Fruit fly (Drosophila melanogaster) whole organism, embryonic: Measurements from ENCODE around the gene Gcat.
A peak's percentile ranks its signal among the peaks of the same experiment; 100 is the strongest.

Experiments
- Adf1 ChIP-seq: fragments of 200-800 bp; sonication (Bioruptor generic); IDR thresholded peaks from 2 replicates; pipeline ENCODE4 v1.3.6; 2022; ENCODE audit warnings: missing biosample characterization, missing genetic modification characterization
- Aef1 ChIP-seq: fragments of 200-800 bp; sonication (Bioruptor generic); IDR thresholded peaks from 3 replicates; pipeline ENCODE4 v1.3.6; 2022; ENCODE audit warnings: missing biosample characterization, missing genetic modification characterization
- B-H1 ChIP-seq: fragments of 200-800 bp; sonication (Bioruptor generic); IDR thresholded peaks from 3 replicates; pipeline ENCODE4 v1.3.6; 2022; ENCODE audit warnings: missing biosample characterization, missing genetic modification characterization
- CG10274 ChIP-seq: fragments of 200-800 bp; sonication (Bioruptor generic); optimal IDR thresholded peaks from 3 replicates; lab custom pipeline; 2017; ENCODE audit warnings: missing biosample characterization, mild to moderate bottlenecking, missing genetic modification characterization
- CG10543 ChIP-seq: fragments of 200-800 bp; sonication (Bioruptor generic); optimal IDR thresholded peaks from 3 replicates; lab custom pipeline; 2017; ENCODE audit warnings: missing biosample characterization, mild to moderate bottlenecking, missing genetic modification characterization, moderate library complexity
- CG11723 ChIP-seq: fragments of 200-800 bp; sonication (Bioruptor generic); optimal IDR thresholded peaks from 2 replicates; lab custom pipeline; 2017; ENCODE audit warnings: missing biosample characterization, mild to moderate bottlenecking, missing genetic modification characterization
- CG13424 ChIP-seq: fragments of 200-800 bp; sonication (Bioruptor generic); optimal IDR thresholded peaks from 2 replicates; lab custom pipeline; 2019; ENCODE audit warnings: missing biosample characterization, mild to moderate bottlenecking, missing genetic modification characterization, moderate library complexity
- CG15479 ChIP-seq: fragments of 200-800 bp; sonication (Bioruptor generic); optimal IDR thresholded peaks from 3 replicates; lab custom pipeline; 2019; ENCODE audit warnings: missing biosample characterization, mild to moderate bottlenecking, missing genetic modification characterization, moderate library complexity
- CG15601 ChIP-seq: fragments of 200-800 bp; sonication (Bioruptor generic); optimal IDR thresholded peaks from 3 replicates; lab custom pipeline; 2019; ENCODE audit warnings: missing biosample characterization, mild to moderate bottlenecking, missing genetic modification characterization, moderate library complexity
- CG18764 ChIP-seq: fragments of 200-800 bp; sonication (Bioruptor generic); optimal IDR thresholded peaks from 3 replicates; lab custom pipeline; 2016; ENCODE audit warnings: missing biosample characterization, missing genetic modification characterization
- CG2199 ChIP-seq: fragments of 200-800 bp; sonication (Bioruptor generic); IDR thresholded peaks from 3 replicates; pipeline ENCODE4 v1.3.6; 2022; ENCODE audit warnings: missing biosample characterization, missing genetic modification characterization
- CG2875 ChIP-seq: fragments of 200-800 bp; sonication (Bioruptor generic); optimal IDR thresholded peaks from 2 replicates; lab custom pipeline; 2017; ENCODE audit warnings: missing biosample characterization, mild to moderate bottlenecking, missing genetic modification characterization, missing genetic modification reagents
- CG3163 ChIP-seq: fragments of 200-800 bp; sonication (Bioruptor generic); optimal IDR thresholded peaks from 3 replicates; lab custom pipeline; 2016; ENCODE audit warnings: missing biosample characterization, missing genetic modification characterization
- CG4360 ChIP-seq: fragments of 200-800 bp; sonication (Bioruptor generic); IDR thresholded peaks from 2 replicates; pipeline ENCODE4 v1.3.6; 2022; ENCODE audit warnings: missing biosample characterization, missing genetic modification characterization
- CG6654 ChIP-seq: fragments of 200-800 bp; sonication (Bioruptor generic); optimal IDR thresholded peaks from 2 replicates; lab custom pipeline; 2017; ENCODE audit warnings: missing biosample characterization, mild to moderate bottlenecking, missing genetic modification characterization
- CG7745 ChIP-seq: fragments of 200-800 bp; sonication (Bioruptor generic); optimal IDR thresholded peaks from 2 replicates; lab custom pipeline; 2018; ENCODE audit warnings: missing biosample characterization, mild to moderate bottlenecking, missing genetic modification characterization, moderate library complexity
- CG8089 ChIP-seq: fragments of 200-800 bp; sonication (Bioruptor generic); optimal IDR thresholded peaks from 3 replicates; lab custom pipeline; 2016; ENCODE audit warnings: missing biosample characterization, missing genetic modification characterization
- CG8281 ChIP-seq: fragments of 200-800 bp; sonication (Bioruptor generic); optimal IDR thresholded peaks from 2 replicates; lab custom pipeline; 2018; ENCODE audit warnings: missing biosample characterization, mild to moderate bottlenecking, missing genetic modification characterization, moderate library complexity
- CG8388 ChIP-seq: fragments of 200-800 bp; sonication (Bioruptor generic); optimal IDR thresholded peaks from 2 replicates; lab custom pipeline; 2019; ENCODE audit warnings: missing biosample characterization, mild to moderate bottlenecking, missing genetic modification characterization, moderate library complexity
- Dfd ChIP-seq, 2 experiments: fragments of >200 bp; optimal IDR thresholded peaks; 2 replicates each; lab custom pipeline; 2017; ENCODE audit warnings: missing biosample characterization in 2 of 2, missing genetic modification characterization in 2 of 2
- Dp ChIP-seq: fragments of 200-800 bp; sonication (Bioruptor generic); optimal IDR thresholded peaks from 2 replicates; lab custom pipeline; 2018; ENCODE audit warnings: missing biosample characterization, mild to moderate bottlenecking, missing genetic modification characterization, moderate library complexity
- HHEX ChIP-seq: fragments of 200-800 bp; sonication (Bioruptor generic); optimal IDR thresholded peaks from 3 replicates; lab custom pipeline; 2017; ENCODE audit warnings: missing biosample characterization, mild to moderate bottlenecking, missing genetic modification characterization, missing genetic modification reagents
- Hey ChIP-seq: fragments of 200-800 bp; sonication (Bioruptor generic); optimal IDR thresholded peaks from 3 replicates; lab custom pipeline; 2018; ENCODE audit warnings: missing biosample characterization, mild to moderate bottlenecking, missing genetic modification characterization
- Med ChIP-seq: fragments of 200-800 bp; sonication (Bioruptor generic); peaks from one replicate; lab custom pipeline; 2016; ENCODE audit warnings: missing biosample characterization, missing genetic modification characterization, mild to moderate bottlenecking, inconsistent platforms, moderate library complexity
- Sry-δ ChIP-seq: fragments of 200-800 bp; sonication (Bioruptor generic); optimal IDR thresholded peaks from 2 replicates; lab custom pipeline; 2016; ENCODE audit warnings: missing biosample characterization, missing genetic modification characterization
- Trl ChIP-seq, 3 experiments: fragments of >200 bp in 2 of 3; fragments of 200-800 bp in 1 of 3; sonication (Bioruptor generic) in 1 of 3; optimal IDR thresholded peaks; 2 replicates in 1 of 3; 3 replicates in 2 of 3; lab custom pipeline; 2016 to 2017; ENCODE audit warnings: missing biosample characterization in 1 of 3, missing genetic modification characterization in 1 of 3
- Vsx1 ChIP-seq: fragments of 200-800 bp; sonication (Bioruptor generic); optimal IDR thresholded peaks from 2 replicates; lab custom pipeline; 2017; ENCODE audit warnings: missing biosample characterization, mild to moderate bottlenecking, missing genetic modification characterization, missing genetic modification reagents
- ac ChIP-seq: fragments of 200-800 bp; sonication (Bioruptor generic); optimal IDR thresholded peaks from 3 replicates; lab custom pipeline; 2017; ENCODE audit warnings: missing biosample characterization, mild to moderate bottlenecking, missing genetic modification characterization
- bigmax ChIP-seq: fragments of 200-800 bp; sonication (Bioruptor generic); optimal IDR thresholded peaks from 2 replicates; lab custom pipeline; 2018; ENCODE audit warnings: missing biosample characterization, mild to moderate bottlenecking, missing genetic modification characterization
- cad ChIP-seq: fragments of >200 bp; optimal IDR thresholded peaks from 2 replicates; lab custom pipeline; 2017; ENCODE audit warnings: missing biosample characterization, missing genetic modification characterization
- cg ChIP-seq: fragments of 200-800 bp; sonication (Bioruptor generic); optimal IDR thresholded peaks from 3 replicates; lab custom pipeline; 2019; ENCODE audit warnings: missing biosample characterization, mild to moderate bottlenecking, missing genetic modification characterization, moderate library complexity
- chm ChIP-seq: fragments of 200-800 bp; sonication (Bioruptor generic); IDR thresholded peaks from 2 replicates; pipeline ENCODE4 v1.3.6; 2022; ENCODE audit warnings: missing biosample characterization, missing genetic modification characterization
- crc ChIP-seq: fragments of 200-800 bp; sonication (Bioruptor generic); optimal IDR thresholded peaks from 2 replicates; lab custom pipeline; 2016; ENCODE audit warnings: missing biosample characterization, missing genetic modification characterization
- crol ChIP-seq: fragments of 200-800 bp; sonication (Bioruptor generic); IDR thresholded peaks from 2 replicates; pipeline ENCODE4 v1.3.6; 2022; ENCODE audit warnings: missing biosample characterization, missing genetic modification characterization
- ewg ChIP-seq: fragments of 200-800 bp; sonication (Bioruptor generic); optimal IDR thresholded peaks from 3 replicates; lab custom pipeline; 2017; ENCODE audit warnings: mild to moderate bottlenecking, missing biosample characterization, missing genetic modification reagents, missing genetic modification characterization
- kah ChIP-seq: fragments of 200-800 bp; sonication (Bioruptor generic); optimal IDR thresholded peaks from 2 replicates; lab custom pipeline; 2018; ENCODE audit warnings: missing biosample characterization, mild to moderate bottlenecking, missing genetic modification characterization
- nerfin-1 ChIP-seq: fragments of 200-800 bp; sonication (Bioruptor generic); optimal IDR thresholded peaks from 3 replicates; lab custom pipeline; 2019; ENCODE audit warnings: missing biosample characterization, mild to moderate bottlenecking, missing genetic modification characterization, moderate library complexity
- pros ChIP-seq: fragments of 200-800 bp; sonication (Bioruptor generic); optimal IDR thresholded peaks from 3 replicates; lab custom pipeline; 2019; ENCODE audit warnings: missing biosample characterization, mild to moderate bottlenecking, missing genetic modification characterization, moderate library complexity
- psq ChIP-seq: fragments of 200-800 bp; sonication (Bioruptor generic); optimal IDR thresholded peaks from 2 replicates; lab custom pipeline; 2017; ENCODE audit warnings: missing biosample characterization, missing genetic modification characterization
- ranshi ChIP-seq: fragments of 200-800 bp; sonication (Bioruptor generic); IDR thresholded peaks from 2 replicates; pipeline ENCODE4 v1.3.6; 2022; ENCODE audit warnings: missing biosample characterization, missing genetic modification characterization
- sens ChIP-seq: fragments of 200-800 bp; sonication (Bioruptor generic); peaks from one replicate; lab custom pipeline; 2016; ENCODE audit warnings: missing biosample characterization, missing genetic modification characterization
- tll ChIP-seq, 2 experiments: fragments of 200-800 bp in 1 of 2; fragments of >200 bp in 1 of 2; sonication (Bioruptor generic) in 1 of 2; optimal IDR thresholded peaks; 2 replicates each; lab custom pipeline; 2017 to 2019; ENCODE audit warnings: missing biosample characterization in 2 of 2, missing genetic modification characterization in 2 of 2, mild to moderate bottlenecking in 1 of 2, moderate library complexity in 1 of 2
- ttk ChIP-seq: fragments of 200-800 bp; sonication (Bioruptor generic); IDR thresholded peaks from 2 replicates; pipeline ENCODE4 v2.1.2; 2022; ENCODE audit warnings: missing biosample characterization, missing genetic modification characterization
- twi ChIP-seq: fragments of 200-800 bp; optimal IDR thresholded peaks from 2 replicates; lab custom pipeline; 2019; ENCODE audit warnings: missing biosample characterization, mild to moderate bottlenecking, missing genetic modification characterization, moderate library complexity

Gene Gcat

DNA sequence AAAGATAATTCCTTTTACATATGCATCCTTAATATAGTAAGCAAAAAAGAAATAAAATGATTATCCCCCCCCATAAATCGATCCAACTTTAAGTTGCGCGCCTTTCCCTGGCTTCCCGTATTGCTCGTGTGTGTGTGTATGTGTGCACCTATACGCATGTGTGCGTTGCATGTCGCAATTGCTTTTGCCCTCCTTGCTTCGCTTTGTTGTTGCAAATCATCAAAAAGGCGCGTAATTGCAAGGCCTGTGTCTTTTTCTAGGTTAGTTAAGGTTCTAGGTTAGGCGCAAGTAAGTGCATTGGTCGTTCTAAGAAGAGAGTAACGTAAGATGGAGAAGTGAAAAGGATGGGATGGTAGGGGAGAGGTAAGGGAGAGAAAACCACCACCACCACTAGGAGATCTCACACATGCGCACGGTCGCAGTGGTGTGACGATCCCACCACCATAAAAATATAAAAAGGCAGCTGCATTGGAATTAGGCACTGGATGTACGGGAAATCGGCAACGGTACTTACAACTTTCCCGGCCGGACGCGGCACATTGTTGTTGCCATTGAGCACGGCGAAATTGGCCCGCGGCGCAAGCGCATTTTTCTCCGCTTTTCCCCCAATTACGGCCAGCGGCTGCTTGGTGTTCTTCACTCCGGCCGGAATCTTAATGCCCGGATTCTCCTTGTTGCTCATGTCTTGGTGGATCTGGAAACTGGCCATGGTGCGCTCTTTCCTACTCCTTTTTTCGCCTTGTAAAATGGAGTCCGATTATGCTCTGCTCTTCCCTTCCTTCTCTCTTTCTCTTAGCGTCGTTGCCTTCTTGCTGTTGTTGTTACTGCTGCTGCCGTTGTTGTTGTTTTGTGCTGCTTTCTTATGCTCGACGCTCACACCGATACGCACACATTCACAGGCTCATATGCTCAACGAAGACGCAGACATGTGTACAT lies 32.0 kb upstream of the Gcat start:
- TF ChIP-seq CG10274 (GFP tag; lab: Kevin White, UChicago), result no peak
- peak; percentile 57 for TF ChIP-seq CG3163 (GFP tag; lab: Kevin White, UChicago)
- TF ChIP-seq chm (GFP tag; lab: Robert Waterston, UW), result peak; percentile 36; the same call in 1 of the 2 replicates
- 0 out of 2 replicates have a peak, but pooled peaks have one; percentile 22 for TF ChIP-seq ranshi (GFP tag; lab: Robert Waterston, UW)
- peak; percentile 19 for TF ChIP-seq sens (GFP tag; lab: Kevin White, UChicago)
- TF ChIP-seq CG18764 (GFP tag; lab: Kevin White, UChicago), result no peak
- TF ChIP-seq Aef1 (GFP tag; lab: Robert Waterston, UW), result peak; percentile 64; the same call in 2 of the 3 replicates
- peak; percentile 26 for TF ChIP-seq CG10543
- no peak for TF ChIP-seq B-H1 (GFP tag; lab: Robert Waterston, UW)
- peak; percentile 87 for TF ChIP-seq nerfin-1
- TF ChIP-seq Med, result peak; percentile 73
- TF ChIP-seq pros, result peak; percentile 92
- TF ChIP-seq twi (tag; lab: Kevin White, UChicago), result peak; percentile 62
- peak; percentile 34; the same call in 1 of the 2 replicates for TF ChIP-seq Adf1
- TF ChIP-seq ttk (GFP tag; lab: Robert Waterston, UW), result peak; percentile 32; the same call in 1 of the 2 replicates
- TF ChIP-seq bigmax (GFP tag; lab: Kevin White, UChicago), result peak; percentile 75
- peak; percentile 79 for TF ChIP-seq CG15479 (GFP tag; lab: Kevin White, UChicago)
- TF ChIP-seq Dp, result peak; percentile 1
- no peak for TF ChIP-seq CG7745 (tag; lab: Kevin White, UChicago)
- peak; percentile 71 for TF ChIP-seq ewg (GFP tag; lab: Kevin White, UChicago)
- TF ChIP-seq CG11723 (GFP tag; lab: Kevin White, UChicago), result no peak
- peak; percentile 12 for TF ChIP-seq ac (GFP tag; lab: Kevin White, UChicago)
- no peak for TF ChIP-seq CG8281 (tag; lab: Kevin White, UChicago)
- TF ChIP-seq kah (GFP tag; lab: Kevin White, UChicago), result no peak
- peak; percentile 71 for TF ChIP-seq cad
- TF ChIP-seq CG4360 (GFP tag; lab: Robert Waterston, UW), result peak; percentile 100
- peak; percentile 51 to 59 for TF ChIP-seq Trl (optimal IDR thresholded peaks at IDR 0.05; lab: Kevin White, UChicago)
- no peak for TF ChIP-seq Trl (GFP tag; optimal IDR thresholded peaks at IDR 0.05; lab: Kevin White, UChicago)
- TF ChIP-seq cg (GFP tag; lab: Kevin White, UChicago), result peak; percentile 79
- TF ChIP-seq crol (GFP tag; lab: Robert Waterston, UW), result peak; percentile 71; the same call in 1 of the 2 replicates

DNA sequence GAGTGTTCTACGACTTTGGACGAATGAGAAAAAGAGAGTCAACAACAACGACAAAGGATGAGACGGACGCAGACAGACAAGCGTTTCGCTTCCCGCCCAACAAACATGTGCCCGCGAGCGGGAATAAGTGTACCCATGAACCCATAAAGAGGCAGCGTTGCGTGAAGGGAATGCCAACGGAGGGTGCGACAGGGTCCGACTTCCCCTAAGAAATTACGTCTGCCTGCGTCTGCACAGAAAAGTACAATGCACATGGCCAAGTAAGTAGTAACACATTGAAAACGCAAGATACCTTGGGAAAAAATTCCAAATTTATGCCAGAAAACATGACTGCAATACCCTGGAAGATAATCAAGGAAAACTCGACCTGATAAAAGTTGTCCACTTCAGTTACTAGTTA lies 30.5 kb upstream of the Gcat start:
- TF ChIP-seq nerfin-1 (peak; percentile 15), CG8388 (GFP tag; lab: Kevin White, UChicago) (no peak), CG2199 (peak; percentile 69; the same call in 2 of the 3 replicates), twi (tag; lab: Kevin White, UChicago) (peak; percentile 85), crc (GFP tag; lab: Kevin White, UChicago) (no peak), Vsx1 (GFP tag; lab: Kevin White, UChicago) (no peak), Med (peak; percentile 6), CG8089 (GFP tag; lab: Kevin White, UChicago) (no peak), CG2875 (GFP tag; lab: Kevin White, UChicago) (no peak), psq (GFP tag; lab: Kevin White, UChicago) (no peak), Hey (no peak), Sry-δ (no peak), CG13424 (tag; lab: Kevin White, UChicago) (no peak), tll (GFP tag; optimal IDR thresholded peaks at IDR 0.05; lab: Kevin White, UChicago) (peak in 1 of 2 experiments; percentile 71), Dfd (GFP tag; optimal IDR thresholded peaks at IDR 0.05; lab: Kevin White, UChicago) (no peak), HHEX (GFP tag; lab: Kevin White, UChicago) (no peak), CG4360 (GFP tag; lab: Robert Waterston, UW) (peak; percentile 57), pros (peak; percentile 58), CG15601 (no peak), CG6654 (no peak)
